Worm (Caenorhabditis elegans) whole organism, mixed stage, embryonic: ENCODE results near the gene C04A11.1.
A peak's percentile ranks its signal among the peaks of the same experiment; 100 is the strongest.

ENCODE experiments used
- ces-1 ChIP-seq: fragments of 150-350 bp; optimal IDR thresholded peaks from 2 replicates; lab custom pipeline; 2014; ENCODE audit warnings: missing biosample characterization, missing genetic modification reagents, missing genetic modification characterization
- elt-1 ChIP-seq: sonication (generic microtip); optimal IDR thresholded peaks from 2 replicates; lab custom pipeline; 2017; ENCODE audit warnings: missing genetic modification characterization, mild to moderate bottlenecking, missing compliant biosample characterization, antibody characterized with exemption, moderate library complexity, borderline replicate concordance; ENCODE audit not compliant: insufficient read depth
- elt-3 ChIP-seq: fragments of 150-350 bp; optimal IDR thresholded peaks from 2 replicates; lab custom pipeline; 2014; ENCODE audit warnings: missing biosample characterization, missing genetic modification characterization
- nhr-237 ChIP-seq: fragments of 150-350 bp; optimal IDR thresholded peaks from 2 replicates; lab custom pipeline; 2014; ENCODE audit warnings: missing biosample characterization, missing genetic modification characterization
- nhr-28 ChIP-seq: fragments of 150-350 bp; optimal IDR thresholded peaks from 2 replicates; lab custom pipeline; 2014; ENCODE audit warnings: missing biosample characterization, missing genetic modification characterization

DNA sequence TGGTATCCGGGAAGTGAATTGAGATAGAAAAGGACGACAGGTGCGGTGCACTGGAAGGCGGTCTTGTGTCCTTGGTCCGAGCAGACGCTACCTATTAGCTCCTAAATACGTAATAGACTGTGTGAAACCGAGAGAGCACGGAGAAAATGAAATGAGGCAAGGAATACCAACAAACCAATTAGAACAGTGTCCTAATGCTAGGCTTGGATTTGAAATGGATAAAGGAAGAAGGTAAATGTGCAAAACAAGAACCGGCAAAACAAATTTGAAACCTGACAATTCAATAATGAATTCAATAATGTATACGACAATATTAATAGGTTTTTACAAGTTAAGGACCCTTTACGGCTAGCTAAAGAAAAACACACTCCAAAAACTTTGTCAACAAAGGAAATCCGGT, 8.4 kb downstream of the C04A11.1 start, which contains the start of gene C04A11.2:
- TF ChIP-seq ces-1 (GFP tag; lab: Kevin White, UChicago) (peak; percentile 65), elt-1 (tag; lab: Kevin White, UChicago) (no peak), elt-3 (no peak), nhr-237 (tag; lab: Kevin White, UChicago) (no peak), nhr-28 (tag; lab: Kevin White, UChicago) (no peak)
